Worm (Caenorhabditis elegans): ENCODE results near the gene rab-37.

- no peak for TF ChIP-seq nhr-11 (tag; optimal IDR thresholded peaks at IDR 0.05)
- no peak for TF ChIP-seq ceh-82 (tag; optimal IDR thresholded peaks at IDR 0.05)
- TF ChIP-seq lin-29 (GFP tag; IDR thresholded peaks at IDR 0.05) = no peak
- no peak for TF ChIP-seq ceh-28 (tag; optimal IDR thresholded peaks at IDR 0.05)
- TF ChIP-seq ceh-62 (tag; optimal IDR thresholded peaks at IDR 0.05) = no peak
- no peak for TF ChIP-seq lin-15B (tag; optimal IDR thresholded peaks at IDR 0.05)
- no peak for TF ChIP-seq egl-27 (tag; optimal IDR thresholded peaks at IDR 0.05)
Measured at ce11 chrX:4193080-4193479, 42.6 kb downstream of the rab-37 start.
